Fruit fly (Drosophila melanogaster) whole organism, embryonic: ENCODE results near the gene CG10274.

ENCODE experiments used
- Aef1 ChIP-seq: fragments of 200-800 bp; sonication (Bioruptor generic); IDR thresholded peaks from 3 replicates; pipeline ENCODE4 v1.3.6; 2022; ENCODE audit warnings: missing biosample characterization, missing genetic modification characterization
- Atf-2 ChIP-seq: fragments of 200-800 bp; sonication (Bioruptor generic); optimal IDR thresholded peaks from 2 replicates; lab custom pipeline; 2016; ENCODE audit warnings: missing biosample characterization, missing genetic modification characterization
- Bdp1 ChIP-seq: fragments of 200-800 bp; sonication (Bioruptor generic); optimal IDR thresholded peaks from 3 replicates; lab custom pipeline; 2016; ENCODE audit warnings: missing biosample characterization, missing genetic modification characterization
- CG10959 ChIP-seq: fragments of 200-800 bp; sonication (Bioruptor generic); IDR thresholded peaks from 2 replicates; pipeline ENCODE4 v1.3.6; 2022; ENCODE audit warnings: missing biosample characterization, missing genetic modification characterization
- CG1233 ChIP-seq: fragments of 200-800 bp; sonication (Bioruptor generic); optimal IDR thresholded peaks from 4 replicates; lab custom pipeline; 2018; ENCODE audit warnings: missing biosample characterization, mild to moderate bottlenecking, missing genetic modification characterization
- CG12659 ChIP-seq: fragments of 200-800 bp; sonication (Bioruptor generic); optimal IDR thresholded peaks from 3 replicates; lab custom pipeline; 2017; ENCODE audit warnings: mild to moderate bottlenecking, missing biosample characterization, missing genetic modification reagents, missing genetic modification characterization
- CG13296 ChIP-seq: fragments of 200-800 bp; sonication (Bioruptor generic); optimal IDR thresholded peaks from 3 replicates; lab custom pipeline; 2018; ENCODE audit warnings: missing biosample characterization, mild to moderate bottlenecking, missing genetic modification characterization
- CG17568 ChIP-seq: fragments of 200-800 bp; sonication (Bioruptor generic); optimal IDR thresholded peaks from 2 replicates; lab custom pipeline; 2018; ENCODE audit warnings: missing biosample characterization, mild to moderate bottlenecking, missing genetic modification characterization, moderate library complexity
- CG18764 ChIP-seq: fragments of 200-800 bp; sonication (Bioruptor generic); optimal IDR thresholded peaks from 3 replicates; lab custom pipeline; 2016; ENCODE audit warnings: missing biosample characterization, missing genetic modification characterization
- CG32532 ChIP-seq: fragments of 200-800 bp; sonication (Bioruptor generic); IDR thresholded peaks from 2 replicates; pipeline ENCODE4 v1.3.6; 2022; ENCODE audit warnings: missing biosample characterization, missing genetic modification characterization
- CG3726 ChIP-seq: fragments of 200-800 bp; sonication (Bioruptor generic); IDR thresholded peaks from 3 replicates; pipeline ENCODE4, ENCODE4 v1.3.6; 2022; ENCODE audit warnings: missing biosample characterization, missing genetic modification characterization
- CG4282 ChIP-seq: fragments of 200-800 bp; sonication (Bioruptor generic); optimal IDR thresholded peaks from 2 replicates; lab custom pipeline; 2016; ENCODE audit warnings: missing biosample characterization, missing genetic modification characterization
- CG4328 ChIP-seq: fragments of 200-800 bp; sonication (Bioruptor generic); optimal IDR thresholded peaks from 3 replicates; lab custom pipeline; 2017; ENCODE audit warnings: missing biosample characterization, missing genetic modification reagents, missing genetic modification characterization
- CG4424 ChIP-seq: fragments of 200-800 bp; sonication (Bioruptor generic); optimal IDR thresholded peaks from 3 replicates; lab custom pipeline; 2016; ENCODE audit warnings: missing biosample characterization, missing genetic modification characterization
- CG4820 ChIP-seq: fragments of 200-800 bp; sonication (Bioruptor generic); optimal IDR thresholded peaks from 3 replicates; lab custom pipeline; 2016; ENCODE audit warnings: missing biosample characterization, missing genetic modification characterization
- CG7928 ChIP-seq: fragments of 200-800 bp; sonication (Bioruptor generic); optimal IDR thresholded peaks from 2 replicates; lab custom pipeline; 2017; ENCODE audit warnings: missing biosample characterization, mild to moderate bottlenecking, missing genetic modification characterization
- CG7987 ChIP-seq: fragments of 200-800 bp; sonication (Bioruptor generic); optimal IDR thresholded peaks from 2 replicates; lab custom pipeline; 2018; ENCODE audit warnings: missing biosample characterization, mild to moderate bottlenecking, missing genetic modification characterization, moderate library complexity
- D19B ChIP-seq: fragments of 200-800 bp; sonication (Bioruptor generic); optimal IDR thresholded peaks from 2 replicates; lab custom pipeline; 2017; ENCODE audit warnings: missing biosample characterization, mild to moderate bottlenecking, missing genetic modification characterization
- E2f2 ChIP-seq: fragments of 200-800 bp; sonication (Bioruptor generic); IDR thresholded peaks from 2 replicates; pipeline ENCODE4 v1.3.6; 2022; ENCODE audit warnings: missing biosample characterization, missing genetic modification characterization
- Ets97D ChIP-seq: fragments of 200-800 bp; sonication (Bioruptor generic); optimal IDR thresholded peaks from 3 replicates; lab custom pipeline; 2016; ENCODE audit warnings: missing biosample characterization, missing genetic modification characterization
- Fer3 ChIP-seq: fragments of 200-800 bp; sonication (Bioruptor generic); optimal IDR thresholded peaks from 2 replicates; lab custom pipeline; 2018; ENCODE audit warnings: missing biosample characterization, mild to moderate bottlenecking, missing genetic modification characterization, moderate library complexity
- H15 ChIP-seq: fragments of 200-800 bp; sonication (Bioruptor generic); IDR thresholded peaks from 3 replicates; pipeline ENCODE4 v1.3.6; 2022; ENCODE audit warnings: missing biosample characterization, missing genetic modification characterization
- Hand ChIP-seq: fragments of 200-800 bp; sonication (Bioruptor generic); optimal IDR thresholded peaks from 2 replicates; lab custom pipeline; 2017; ENCODE audit warnings: mild to moderate bottlenecking, missing biosample characterization, missing genetic modification reagents, missing genetic modification characterization
- HmgZ ChIP-seq: fragments of 200-800 bp; sonication (Bioruptor generic); optimal IDR thresholded peaks from 2 replicates; lab custom pipeline; 2018; ENCODE audit warnings: missing biosample characterization, mild to moderate bottlenecking, missing genetic modification characterization
- Hr51 ChIP-seq, 2 experiments: fragments of 200-800 bp; sonication (Bioruptor generic); optimal IDR thresholded peaks; 2 replicates in 1 of 2; 3 replicates in 1 of 2; lab custom pipeline; 2016 to 2018; ENCODE audit warnings: missing biosample characterization in 2 of 2, missing genetic modification characterization in 2 of 2, mild to moderate bottlenecking in 1 of 2, moderate library complexity in 1 of 2
- Lpt ChIP-seq: fragments of >200 bp; optimal IDR thresholded peaks from 2 replicates; lab custom pipeline; 2018; ENCODE audit warnings: missing biosample characterization, missing genetic modification characterization
- NC2α ChIP-seq: fragments of 200-800 bp; sonication (Bioruptor generic); optimal IDR thresholded peaks from 2 replicates; lab custom pipeline; 2016; ENCODE audit warnings: missing biosample characterization, missing genetic modification characterization
- Nf-YA ChIP-seq: fragments of 200-800 bp; sonication (Bioruptor generic); IDR thresholded peaks from 2 replicates; pipeline ENCODE4 v1.3.6; 2022; ENCODE audit warnings: missing biosample characterization, missing genetic modification characterization
- Rx ChIP-seq: fragments of 200-800 bp; sonication (Bioruptor generic); IDR thresholded peaks from 2 replicates; pipeline ENCODE4 v1.3.6; 2022; ENCODE audit warnings: missing biosample characterization, missing genetic modification characterization
- Taf1 ChIP-seq: fragments of 200-800 bp; sonication (Bioruptor generic); IDR thresholded peaks from 2 replicates; pipeline ENCODE4 v1.3.6; 2022; ENCODE audit warnings: missing biosample characterization, missing genetic modification characterization
- Usf ChIP-seq: fragments of 200-800 bp; sonication (Bioruptor generic); optimal IDR thresholded peaks from 2 replicates; lab custom pipeline; 2017; ENCODE audit warnings: missing genotype, missing biosample characterization, missing genetic modification characterization
- Vsx1 ChIP-seq: fragments of 200-800 bp; sonication (Bioruptor generic); optimal IDR thresholded peaks from 2 replicates; lab custom pipeline; 2017; ENCODE audit warnings: missing biosample characterization, mild to moderate bottlenecking, missing genetic modification characterization, missing genetic modification reagents
- Xbp1 ChIP-seq: fragments of 200-800 bp; sonication (Bioruptor generic); optimal IDR thresholded peaks from 3 replicates; lab custom pipeline; 2016; ENCODE audit warnings: missing biosample characterization, mild to moderate bottlenecking, missing genetic modification characterization
- bigmax ChIP-seq: fragments of 200-800 bp; sonication (Bioruptor generic); optimal IDR thresholded peaks from 2 replicates; lab custom pipeline; 2018; ENCODE audit warnings: missing biosample characterization, mild to moderate bottlenecking, missing genetic modification characterization
- btn ChIP-seq: fragments of 200-800 bp; sonication (Bioruptor generic); optimal IDR thresholded peaks from 2 replicates; lab custom pipeline; 2016; ENCODE audit warnings: missing biosample characterization, missing genetic modification characterization
- cato ChIP-seq: fragments of 200-800 bp; sonication (Bioruptor generic); optimal IDR thresholded peaks from 2 replicates; lab custom pipeline; 2016; ENCODE audit warnings: missing biosample characterization, missing genetic modification characterization, borderline replicate concordance
- chn ChIP-seq: fragments of 200-800 bp; sonication (Bioruptor generic); optimal IDR thresholded peaks from 2 replicates; lab custom pipeline; 2016; ENCODE audit warnings: missing biosample characterization, missing genetic modification characterization
- crol ChIP-seq: fragments of 200-800 bp; sonication (Bioruptor generic); IDR thresholded peaks from 2 replicates; pipeline ENCODE4 v1.3.6; 2022; ENCODE audit warnings: missing biosample characterization, missing genetic modification characterization
- fd102C ChIP-seq: fragments of 200-800 bp; sonication (Bioruptor generic); optimal IDR thresholded peaks from 2 replicates; lab custom pipeline; 2018; ENCODE audit warnings: missing biosample characterization, mild to moderate bottlenecking, missing genetic modification characterization, moderate library complexity
- lab ChIP-seq: fragments of 200-800 bp; sonication (Bioruptor generic); optimal IDR thresholded peaks from 3 replicates; lab custom pipeline; 2017; ENCODE audit warnings: missing biosample characterization, missing genetic modification characterization, mild to moderate bottlenecking, moderate library complexity, missing genetic modification reagents
- lola ChIP-seq, 3 experiments: fragments of >200 bp in 2 of 3; fragments of 200-800 bp in 1 of 3; sonication (Bioruptor generic) in 1 of 3; optimal IDR thresholded peaks; 2 replicates each; lab custom pipeline; 2017 to 2019; ENCODE audit warnings: missing biosample characterization in 3 of 3, missing genetic modification characterization in 3 of 3, mild to moderate bottlenecking in 1 of 3, moderate library complexity in 1 of 3
- odd ChIP-seq: fragments of 200-800 bp; sonication (Bioruptor generic); optimal IDR thresholded peaks from 2 replicates; lab custom pipeline; 2017; ENCODE audit warnings: missing biosample characterization, mild to moderate bottlenecking, missing genetic modification characterization
- pfk ChIP-seq: fragments of 200-800 bp; sonication (Bioruptor generic); optimal IDR thresholded peaks from 2 replicates; lab custom pipeline; 2018; ENCODE audit warnings: missing biosample characterization, mild to moderate bottlenecking, missing genetic modification characterization, moderate library complexity
- prd ChIP-seq, 3 experiments: fragments of >200 bp in 2 of 3; fragments of 200-800 bp in 1 of 3; sonication (Bioruptor generic) in 1 of 3; optimal IDR thresholded peaks in 2 of 3; IDR thresholded peaks in 1 of 3; 2 replicates in 2 of 3; 3 replicates in 1 of 3; pipeline versions ENCODE4 v1.3.6 to Lab custom; 2017 to 2022; ENCODE audit warnings: missing biosample characterization in 1 of 3, missing genetic modification characterization in 1 of 3
- salm ChIP-seq: fragments of 200-800 bp; sonication (Bioruptor generic); optimal IDR thresholded peaks from 2 replicates; lab custom pipeline; 2018; ENCODE audit warnings: missing biosample characterization, mild to moderate bottlenecking, missing genetic modification characterization
- sqz ChIP-seq: fragments of 200-800 bp; sonication (Bioruptor generic); optimal IDR thresholded peaks from 3 replicates; lab custom pipeline; 2018; ENCODE audit warnings: missing biosample characterization, mild to moderate bottlenecking, missing genetic modification characterization
- sr ChIP-seq: fragments of 200-800 bp; sonication (Bioruptor generic); IDR thresholded peaks from 3 replicates; pipeline ENCODE4 v1.3.6; 2022; ENCODE audit warnings: missing biosample characterization, missing genetic modification characterization
- tap ChIP-seq: fragments of 200-800 bp; optimal IDR thresholded peaks from 3 replicates; lab custom pipeline; 2019; ENCODE audit warnings: missing biosample characterization, mild to moderate bottlenecking, missing genetic modification characterization, moderate library complexity
- zen2 ChIP-seq: fragments of 200-800 bp; sonication (Bioruptor generic); IDR thresholded peaks from 3 replicates; pipeline ENCODE4 v1.3.6; 2022; ENCODE audit warnings: missing biosample characterization, missing genetic modification characterization; ENCODE audit not compliant: partially characterized antibody

CG10274 gene

DNA sequence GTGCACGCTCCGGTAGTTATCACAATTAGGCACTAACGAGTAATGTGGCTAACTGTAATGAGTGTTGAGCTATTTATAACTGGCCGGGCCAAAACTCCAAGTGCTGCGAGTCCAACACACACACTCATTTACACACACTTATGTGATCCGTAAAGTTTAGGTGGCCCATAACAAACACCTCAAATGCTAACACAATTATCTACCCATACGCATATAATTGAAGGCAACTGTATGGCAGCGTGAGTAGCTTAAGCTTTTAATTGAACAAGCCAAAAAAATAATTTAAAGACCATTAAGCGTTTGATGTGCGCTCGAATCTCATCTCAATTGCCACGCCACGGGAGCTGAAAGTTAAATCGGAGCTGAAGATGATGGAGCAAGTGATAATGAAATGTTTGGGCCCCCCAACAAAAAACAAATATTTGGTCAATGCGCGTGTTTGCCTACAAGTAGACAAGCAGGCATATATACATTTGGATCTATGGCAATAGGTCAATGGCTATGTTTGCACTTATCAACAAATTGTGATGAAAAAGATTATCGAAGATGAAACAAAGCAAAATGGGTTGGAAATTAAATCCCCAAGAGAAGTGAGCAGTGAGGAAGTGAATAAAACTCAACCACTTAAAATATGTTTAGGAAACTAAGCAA lies 41.6 kb downstream of the CG10274 start, which contains the start of gene Cpr65Av (continued):
- TF ChIP-seq CG32532 (no peak), Ets97D (GFP tag; lab: Kevin White, UChicago) (no peak), Hand (GFP tag; lab: Kevin White, UChicago) (no peak), HmgZ (tag; lab: Kevin White, UChicago) (no peak), CG18764 (GFP tag; lab: Kevin White, UChicago) (no peak), CG4424 (no peak), CG13296 (GFP tag; lab: Kevin White, UChicago) (no peak), CG17568 (GFP tag; lab: Kevin White, UChicago) (no peak), D19B (no peak), CG4282 (GFP tag; lab: Kevin White, UChicago) (no peak), NC2α (no peak), Nf-YA (GFP tag; lab: Robert Waterston, UW) (peak; percentile 33; the same call in 1 of the 2 replicates), Vsx1 (GFP tag; lab: Kevin White, UChicago) (no peak), bigmax (GFP tag; lab: Kevin White, UChicago) (no peak), Fer3 (tag; lab: Kevin White, UChicago) (no peak), E2f2 (GFP tag; lab: Robert Waterston, UW) (no peak), Taf1 (GFP tag; lab: Robert Waterston, UW) (no peak), cato (GFP tag; lab: Kevin White, UChicago) (no peak), btn (GFP tag; lab: Kevin White, UChicago) (no peak), CG4328 (GFP tag; lab: Kevin White, UChicago) (no peak), zen2 (GFP tag; lab: Robert Waterston, UW) (no peak), CG10959 (GFP tag; lab: Robert Waterston, UW) (no peak), Rx (GFP tag; lab: Robert Waterston, UW) (no peak), Bdp1 (GFP tag; lab: Kevin White, UChicago) (no peak), tap (tag; lab: Kevin White, UChicago) (peak; percentile 42), Atf-2 (GFP tag; lab: Kevin White, UChicago) (no peak), sr (GFP tag; lab: Robert Waterston, UW) (0 out of 3 replicates have a peak, but pooled peaks have one; percentile 24), CG3726 (no peak), CG4820 (GFP tag; lab: Kevin White, UChicago) (no peak), CG1233 (GFP tag; lab: Kevin White, UChicago) (peak; percentile 32), salm (tag; lab: Kevin White, UChicago) (no peak), Xbp1 (GFP tag; lab: Kevin White, UChicago) (no peak), CG12659 (no peak), sqz (peak; percentile 43), Hr51 (GFP tag; optimal IDR thresholded peaks at IDR 0.05; lab: Kevin White, UChicago) (peak in 1 of 2 experiments; percentile 43), chn (no peak), fd102C (no peak), Usf (GFP tag; lab: Kevin White, UChicago) (no peak), lola (GFP tag; optimal IDR thresholded peaks at IDR 0.05; lab: Kevin White, UChicago) (no peak), odd (peak; percentile 33), Aef1 (GFP tag; lab: Robert Waterston, UW) (no peak), prd (optimal IDR thresholded peaks at IDR 0.05; lab: Kevin White, UChicago) (no peak), prd (GFP tag; IDR thresholded peaks at IDR 0.05; lab: Robert Waterston, UW) (no peak), crol (GFP tag; lab: Robert Waterston, UW) (no peak), Lpt (no peak), H15 (GFP tag; lab: Robert Waterston, UW) (no peak), lab (GFP tag; lab: Kevin White, UChicago) (peak; percentile 25), CG7987 (GFP tag; lab: Kevin White, UChicago) (no peak), pfk (GFP tag; lab: Kevin White, UChicago) (no peak), CG7928 (no peak)
- TF ChIP-seq, all 482 proteins: peak for 66
